Worm (Caenorhabditis elegans) whole organism, young adult: ENCODE results near the gene C14A6.7.

Source experiments
- bed-2 ChIP-seq: fragments of 200-800 bp; sonication (Bioruptor generic); IDR thresholded peaks from 2 replicates; pipeline ENCODE4 v1.3.6; 2022; ENCODE audit warnings: missing genetic modification reagents, missing genetic modification characterization, missing compliant biosample characterization
- ceh-58 ChIP-seq: fragments of 200-800 bp; sonication (Bioruptor generic); IDR thresholded peaks from 2 replicates; pipeline ENCODE4 v1.3.6; 2022; ENCODE audit warnings: missing genetic modification characterization, missing compliant biosample characterization
- chd-7 ChIP-seq: sonication (generic microtip); optimal IDR thresholded peaks from 2 replicates; lab custom pipeline; 2016; ENCODE audit warnings: mild to moderate bottlenecking, missing genetic modification characterization, moderate library complexity, missing compliant biosample characterization
- ets-4 ChIP-seq: fragments of 200-800 bp; sonication (Bioruptor generic); optimal IDR thresholded peaks from 2 replicates; lab custom pipeline; 2018; ENCODE audit warnings: mild to moderate bottlenecking, missing genetic modification characterization, missing compliant biosample characterization
- lin-40 ChIP-seq: sonication (generic microtip); optimal IDR thresholded peaks from 2 replicates; lab custom pipeline; 2016; ENCODE audit warnings: missing genetic modification characterization, mild to moderate bottlenecking, missing compliant biosample characterization, missing genotype, missing genetic modification reagents
- madf-8 ChIP-seq: fragments of 200-800 bp; sonication (Bioruptor generic); conservative IDR thresholded peaks from 2 replicates; pipeline ENCODE4 v1.3.6; 2022; ENCODE audit warnings: missing genetic modification reagents, missing genetic modification characterization, missing compliant biosample characterization
- mcd-1 ChIP-seq: fragments of 200-800 bp; sonication (Bioruptor generic); IDR thresholded peaks from 2 replicates; pipeline ENCODE4 v1.3.6; 2022; ENCODE audit warnings: missing genetic modification reagents, missing genetic modification characterization, missing compliant biosample characterization
- unc-130 ChIP-seq: sonication (generic microtip); optimal IDR thresholded peaks from 2 replicates; lab custom pipeline; 2016; ENCODE audit warnings: missing genetic modification reagents, missing genetic modification characterization, missing compliant biosample characterization
- ztf-18 ChIP-seq: sonication (generic microtip); optimal IDR thresholded peaks from 2 replicates; lab custom pipeline; 2016; ENCODE audit warnings: missing genotype, mild to moderate bottlenecking, missing genetic modification characterization, missing compliant biosample characterization
- ztf-26 ChIP-seq: sonication (generic microtip); optimal IDR thresholded peaks from 2 replicates; lab custom pipeline; 2017; ENCODE audit warnings: missing genetic modification characterization, missing compliant biosample characterization

- TF ChIP-seq bed-2 (no peak), madf-8 (no peak), unc-130 (GFP tag; lab: Kevin White, UChicago) (no peak), ztf-26 (no peak), chd-7 (tag; lab: Kevin White, UChicago) (no peak), lin-40 (tag; lab: Kevin White, UChicago) (no peak), ceh-58 (no peak), mcd-1 (GFP tag; lab: Robert Waterston, UW) (no peak), ztf-18 (tag; lab: Kevin White, UChicago) (no peak), ets-4 (no peak)
Measured at ce11 chrV:18178659-18179058, 10.5 kb upstream of the C14A6.7 start, which contains the start of gene C31G12.4.
